Worm (Caenorhabditis elegans) whole organism, L2 larva: ENCODE results near the gene rpl-12.

Source experiments
- C34F6.9 ChIP-seq: fragments of 150-350 bp; optimal IDR thresholded peaks from 2 replicates; lab custom pipeline; 2014; ENCODE audit warnings: missing biosample characterization, missing genetic modification characterization
- aly-2 ChIP-seq: fragments of 150-350 bp; optimal IDR thresholded peaks from 2 replicates; lab custom pipeline; 2014; ENCODE audit warnings: missing biosample characterization, missing genetic modification characterization
- ceh-82 ChIP-seq: fragments of 150-350 bp; optimal IDR thresholded peaks from 2 replicates; lab custom pipeline; 2014; ENCODE audit warnings: missing biosample characterization, missing genetic modification characterization
- egl-27 ChIP-seq: sonication (generic microtip); optimal IDR thresholded peaks from 3 replicates; lab custom pipeline; 2017; ENCODE audit warnings: missing biosample characterization, missing genetic modification reagents, missing genetic modification characterization
- elt-1 ChIP-seq: fragments of 150-350 bp; optimal IDR thresholded peaks from 2 replicates; lab custom pipeline; 2014; ENCODE audit warnings: missing biosample characterization, missing genetic modification characterization
- elt-3 ChIP-seq: sonication (generic microtip); optimal IDR thresholded peaks from 2 replicates; lab custom pipeline; 2017; ENCODE audit warnings: missing biosample characterization, missing genetic modification characterization
- fos-1 ChIP-seq: fragments of 150-350 bp; optimal IDR thresholded peaks from 2 replicates; lab custom pipeline; 2014; ENCODE audit warnings: missing biosample characterization, missing genetic modification characterization
- mdl-1 ChIP-seq, 2 experiments: fragments of 150-350 bp in 1 of 2; sonication (generic microtip) in 1 of 2; optimal IDR thresholded peaks; 2 replicates each; lab custom pipeline; 2017; ENCODE audit warnings: missing biosample characterization in 2 of 2, missing genetic modification characterization in 2 of 2
- skn-1 ChIP-seq: sonication (generic microtip); optimal IDR thresholded peaks from 2 replicates; lab custom pipeline; 2017; ENCODE audit warnings: missing biosample characterization, missing genetic modification characterization
- unc-39 ChIP-seq: fragments of 150-350 bp; optimal IDR thresholded peaks from 2 replicates; lab custom pipeline; 2014; ENCODE audit warnings: missing biosample characterization, missing genetic modification characterization
- unc-62 ChIP-seq: fragments of 150-350 bp; optimal IDR thresholded peaks from 2 replicates; lab custom pipeline; 2014; ENCODE audit warnings: missing biosample characterization, missing genetic modification reagents, missing genetic modification characterization
- ztf-4 ChIP-seq: fragments of 150-350 bp; optimal IDR thresholded peaks from 2 replicates; lab custom pipeline; 2014; ENCODE audit warnings: missing biosample characterization, missing genetic modification characterization

DNA sequence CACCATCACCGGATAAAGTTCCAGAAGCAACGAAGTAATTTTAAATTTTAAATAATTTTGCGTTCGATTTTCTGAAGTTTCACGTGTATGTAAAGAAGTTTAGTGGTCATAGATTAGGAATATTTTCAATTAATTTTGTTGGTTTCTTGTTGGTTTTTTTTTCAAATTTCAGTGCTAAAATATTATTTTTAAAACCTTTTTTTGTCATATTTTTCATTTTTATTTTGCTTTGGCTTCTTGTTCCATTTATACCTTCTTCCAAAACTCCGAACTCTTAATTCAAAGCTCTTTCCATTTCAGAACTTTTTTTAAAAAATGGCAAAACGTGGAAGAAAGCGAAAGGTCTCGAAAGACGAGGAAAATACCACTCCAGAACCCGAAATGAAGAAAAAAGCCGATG lies 6.5 kb upstream of the rpl-12 start, which contains the start of gene JC8.7:
- no peak for TF ChIP-seq aly-2 (tag; lab: Kevin White, UChicago)
- no peak for TF ChIP-seq unc-62 (GFP tag; lab: Kevin White, UChicago)
- TF ChIP-seq unc-39 (tag; lab: Kevin White, UChicago) = no peak
- TF ChIP-seq elt-3 (tag; lab: Kevin White, UChicago) = no peak
- no peak for TF ChIP-seq C34F6.9 (tag; lab: Kevin White, UChicago)
- TF ChIP-seq egl-27 = no peak
- TF ChIP-seq elt-1 (tag; lab: Kevin White, UChicago) = no peak
- no peak for TF ChIP-seq ceh-82 (tag; lab: Kevin White, UChicago)
- TF ChIP-seq skn-1 (tag; lab: Kevin White, UChicago) = no peak
- TF ChIP-seq mdl-1 (tag; optimal IDR thresholded peaks at IDR 0.05; lab: Kevin White, UChicago) = no peak
- TF ChIP-seq fos-1 (tag; lab: Kevin White, UChicago) = no peak
- no peak for TF ChIP-seq ztf-4 (tag; lab: Kevin White, UChicago)
